Fruit fly (Drosophila melanogaster): ENCODE results near the gene CG10864.

dm6 chr3R:18436550-18437362 is 25.3 kb upstream of the CG10864 start:
- TF ChIP-seq tin (GFP tag; optimal IDR thresholded peaks at IDR 0.05), result peak; percentile 21
- TF ChIP-seq inv (GFP tag; IDR thresholded peaks at IDR 0.05; ENCODE audit: partially characterized antibody), result no peak
- no peak for TF ChIP-seq unc-4 (GFP tag; IDR thresholded peaks at IDR 0.05; ENCODE audit: partially characterized antibody)
- no peak for TF ChIP-seq CG11456 (GFP tag; IDR thresholded peaks at IDR 0.05)
- peak; percentile 26 for TF ChIP-seq btn (GFP tag; optimal IDR thresholded peaks at IDR 0.05)
- TF ChIP-seq Mad (GFP tag; optimal IDR thresholded peaks at IDR 0.05), result no peak
- TF ChIP-seq CG2889 (GFP tag; IDR thresholded peaks at IDR 0.05), result peak; percentile 29; the same call in 1 of the 3 replicates
- TF ChIP-seq CG13123 (GFP tag; optimal IDR thresholded peaks at IDR 0.05), result peak; percentile 24
- TF ChIP-seq wor (GFP tag; IDR thresholded peaks at IDR 0.05), result no peak
- TF ChIP-seq CG6683 (GFP tag; optimal IDR thresholded peaks at IDR 0.05), result no peak

Data from whole organism, embryonic.